Fruit fly (Drosophila melanogaster) whole organism, prepupa: ENCODE measurements around the gene CG12540.

ENCODE experiments used
- Blimp-1 ChIP-seq: fragments of 200-800 bp; sonication (Bioruptor generic); optimal IDR thresholded peaks from 3 replicates; lab custom pipeline; 2017; ENCODE audit warnings: missing biosample characterization, missing genetic modification characterization, mild to moderate bottlenecking, moderate library complexity, missing genetic modification reagents
- CG11294 ChIP-seq: fragments of 200-800 bp; sonication (Bioruptor generic); IDR thresholded peaks from 2 replicates; pipeline ENCODE4 v1.3.6; 2022; ENCODE audit warnings: missing biosample characterization, missing genetic modification characterization
- CG11762 ChIP-seq: fragments of 200-800 bp; sonication (Bioruptor generic); optimal IDR thresholded peaks from 3 replicates; lab custom pipeline; 2016; ENCODE audit warnings: missing biosample characterization, missing genetic modification characterization; ENCODE audit not compliant: insufficient read depth
- CG11902 ChIP-seq: fragments of 200-800 bp; sonication (Bioruptor generic); optimal IDR thresholded peaks from 3 replicates; lab custom pipeline; 2016; ENCODE audit warnings: missing biosample characterization, missing genetic modification characterization
- CG15336 ChIP-seq: fragments of 200-800 bp; sonication (Bioruptor generic); IDR thresholded peaks from 2 replicates; pipeline ENCODE4 v1.3.6; 2022; ENCODE audit warnings: missing biosample characterization, missing genetic modification characterization
- CG16779 ChIP-seq: fragments of 200-800 bp; sonication (Bioruptor generic); optimal IDR thresholded peaks from 3 replicates; lab custom pipeline; 2017; ENCODE audit warnings: missing biosample characterization, mild to moderate bottlenecking, missing genetic modification characterization
- CG3032 ChIP-seq: fragments of 200-800 bp; optimal IDR thresholded peaks from 2 replicates; lab custom pipeline; 2019; ENCODE audit warnings: missing biosample characterization, mild to moderate bottlenecking, missing genetic modification characterization, moderate library complexity
- CG31627 ChIP-seq: fragments of 200-800 bp; sonication (Bioruptor generic); optimal IDR thresholded peaks from 3 replicates; lab custom pipeline; 2016; ENCODE audit warnings: missing biosample characterization, missing genetic modification characterization
- CG32006 ChIP-seq: fragments of 200-800 bp; sonication (Bioruptor generic); optimal IDR thresholded peaks from 3 replicates; lab custom pipeline; 2017; ENCODE audit warnings: missing biosample characterization, mild to moderate bottlenecking, missing genetic modification characterization
- CG34406 ChIP-seq: fragments of 200-800 bp; sonication (Bioruptor generic); optimal IDR thresholded peaks from 3 replicates; lab custom pipeline; 2016; ENCODE audit warnings: missing biosample characterization, missing genetic modification characterization
- CG3919 ChIP-seq: fragments of 200-800 bp; sonication (Bioruptor generic); optimal IDR thresholded peaks from 3 replicates; lab custom pipeline; 2016; ENCODE audit warnings: missing biosample characterization, missing genetic modification characterization
- CG4318 ChIP-seq: fragments of 200-800 bp; sonication (Bioruptor generic); optimal IDR thresholded peaks from 3 replicates; lab custom pipeline; 2017; ENCODE audit warnings: missing biosample characterization, mild to moderate bottlenecking, missing genetic modification characterization
- CG6163 ChIP-seq: fragments of 200-800 bp; sonication (Bioruptor generic); IDR thresholded peaks from 3 replicates; pipeline ENCODE4 v1.3.6; 2022; ENCODE audit warnings: missing biosample characterization, missing genetic modification characterization
- CG6276 ChIP-seq: fragments of 200-800 bp; sonication (Bioruptor generic); optimal IDR thresholded peaks from 2 replicates; lab custom pipeline; 2017; ENCODE audit warnings: missing biosample characterization, mild to moderate bottlenecking, missing genetic modification characterization
- CG6808 ChIP-seq: fragments of 200-800 bp; sonication (Bioruptor generic); optimal IDR thresholded peaks from 3 replicates; lab custom pipeline; 2017; ENCODE audit warnings: missing biosample characterization, missing genetic modification characterization, mild to moderate bottlenecking, moderate library complexity, missing genetic modification reagents
- CG7368 ChIP-seq: fragments of 200-800 bp; sonication (Bioruptor generic); optimal IDR thresholded peaks from 3 replicates; lab custom pipeline; 2016; ENCODE audit warnings: missing biosample characterization, missing genetic modification characterization
- CG8119 ChIP-seq: fragments of 200-800 bp; sonication (Bioruptor generic); IDR thresholded peaks from 3 replicates; pipeline ENCODE4 v1.3.6; 2022; ENCODE audit warnings: missing biosample characterization, missing genetic modification characterization
- CG8319 ChIP-seq: fragments of 200-800 bp; sonication (Bioruptor generic); optimal IDR thresholded peaks from 3 replicates; lab custom pipeline; 2016; ENCODE audit warnings: missing biosample characterization, missing genetic modification characterization
- CG9139 ChIP-seq: fragments of 200-800 bp; sonication (Bioruptor generic); optimal IDR thresholded peaks from 3 replicates; lab custom pipeline; 2017; ENCODE audit warnings: missing biosample characterization, mild to moderate bottlenecking, missing genetic modification characterization
- Eip75B ChIP-seq: fragments of 200-800 bp; sonication (Bioruptor generic); optimal IDR thresholded peaks from 3 replicates; lab custom pipeline; 2016; ENCODE audit warnings: missing biosample characterization, missing genetic modification characterization
- Eip78C ChIP-seq: fragments of 200-800 bp; sonication (Bioruptor generic); peaks from one replicate; lab custom pipeline; 2016; ENCODE audit warnings: missing biosample characterization, missing genetic modification characterization
- Eip93F ChIP-seq: fragments of 200-800 bp; sonication (Bioruptor generic); optimal IDR thresholded peaks from 2 replicates; lab custom pipeline; 2016; ENCODE audit warnings: missing biosample characterization, mild to moderate bottlenecking, missing genetic modification characterization
- Ets21C ChIP-seq: fragments of 200-800 bp; sonication (Bioruptor generic); optimal IDR thresholded peaks from 3 replicates; lab custom pipeline; 2016; ENCODE audit warnings: missing biosample characterization, missing genetic modification characterization
- Ets96B ChIP-seq: fragments of 200-800 bp; optimal IDR thresholded peaks from 2 replicates; lab custom pipeline; 2019; ENCODE audit warnings: missing biosample characterization, mild to moderate bottlenecking, missing genetic modification characterization, moderate library complexity
- Hr38 ChIP-seq: sonication (Bioruptor generic); optimal IDR thresholded peaks from 2 replicates; lab custom pipeline; 2016; ENCODE audit warnings: missing biosample characterization, missing genetic modification characterization
- Hr39 ChIP-seq: fragments of 200-800 bp; sonication (Bioruptor generic); optimal IDR thresholded peaks from 2 replicates; lab custom pipeline; 2016; ENCODE audit warnings: missing biosample characterization, missing genetic modification characterization
- Hr4 ChIP-seq: fragments of 200-800 bp; sonication (Bioruptor generic); optimal IDR thresholded peaks from 3 replicates; lab custom pipeline; 2016; ENCODE audit warnings: missing biosample characterization, missing genetic modification characterization
- Lpt ChIP-seq: fragments of 200-800 bp; sonication (Bioruptor generic); optimal IDR thresholded peaks from 3 replicates; lab custom pipeline; 2016; ENCODE audit warnings: missing biosample characterization, missing genetic modification characterization
- Met ChIP-seq: fragments of 200-800 bp; sonication (Bioruptor generic); optimal IDR thresholded peaks from 3 replicates; lab custom pipeline; 2016; ENCODE audit warnings: missing biosample characterization, missing genetic modification characterization
- Smox ChIP-seq: fragments of 200-800 bp; sonication (Bioruptor generic); optimal IDR thresholded peaks from 3 replicates; lab custom pipeline; 2016; ENCODE audit warnings: missing biosample characterization, missing genetic modification characterization
- Sox102F ChIP-seq: fragments of 200-800 bp; sonication (Bioruptor generic); optimal IDR thresholded peaks from 2 replicates; lab custom pipeline; 2016; ENCODE audit warnings: missing biosample characterization, mild to moderate bottlenecking, missing genetic modification characterization
- Sox15 ChIP-seq: fragments of 200-800 bp; sonication (Bioruptor generic); optimal IDR thresholded peaks from 3 replicates; lab custom pipeline; 2016; ENCODE audit warnings: missing biosample characterization, missing genetic modification characterization
- achi ChIP-seq: fragments of 200-800 bp; sonication (Bioruptor generic); optimal IDR thresholded peaks from 3 replicates; lab custom pipeline; 2016; ENCODE audit warnings: missing biosample characterization, missing genetic modification characterization
- acj6 ChIP-seq: fragments of 200-800 bp; sonication (Bioruptor generic); optimal IDR thresholded peaks from 3 replicates; lab custom pipeline; 2016; ENCODE audit warnings: missing biosample characterization, missing genetic modification characterization
- cyc ChIP-seq: fragments of 200-800 bp; sonication (Bioruptor generic); optimal IDR thresholded peaks from 3 replicates; lab custom pipeline; 2016; ENCODE audit warnings: missing biosample characterization, missing genetic modification characterization
- dac ChIP-seq: fragments of 200-800 bp; sonication (Bioruptor generic); optimal IDR thresholded peaks from 2 replicates; lab custom pipeline; 2017; ENCODE audit warnings: missing biosample characterization, mild to moderate bottlenecking, missing genetic modification characterization
- dsx ChIP-seq: fragments of 200-800 bp; optimal IDR thresholded peaks from 3 replicates; lab custom pipeline; 2019; ENCODE audit warnings: missing biosample characterization, mild to moderate bottlenecking, missing genetic modification characterization, moderate library complexity; ENCODE audit not compliant: poor library complexity, severe bottlenecking
- eg ChIP-seq: fragments of 200-800 bp; sonication (Bioruptor generic); IDR thresholded peaks from 3 replicates; pipeline ENCODE4 v1.3.6; 2022; ENCODE audit warnings: missing biosample characterization, missing genetic modification characterization
- esn ChIP-seq: fragments of 200-800 bp; sonication (Bioruptor generic); optimal IDR thresholded peaks from 2 replicates; lab custom pipeline; 2016; ENCODE audit warnings: missing biosample characterization, mild to moderate bottlenecking, missing genetic modification characterization, moderate library complexity
- fd59A ChIP-seq: fragments of 200-800 bp; sonication (Bioruptor generic); optimal IDR thresholded peaks from 2 replicates; lab custom pipeline; 2017; ENCODE audit warnings: missing biosample characterization, mild to moderate bottlenecking, missing genetic modification characterization, missing genetic modification reagents
- fd85E ChIP-seq: fragments of 200-800 bp; sonication (Bioruptor generic); optimal IDR thresholded peaks from 3 replicates; lab custom pipeline; 2016; ENCODE audit warnings: missing biosample characterization, missing genetic modification characterization
- lz ChIP-seq: fragments of 200-800 bp; sonication (Bioruptor generic); optimal IDR thresholded peaks from 3 replicates; lab custom pipeline; 2016; ENCODE audit warnings: missing biosample characterization, missing genetic modification characterization
- net ChIP-seq: fragments of 200-800 bp; sonication (Bioruptor generic); optimal IDR thresholded peaks from 3 replicates; lab custom pipeline; 2016; ENCODE audit warnings: missing biosample characterization, missing genetic modification characterization
- pdm3 ChIP-seq: fragments of 200-800 bp; sonication (Bioruptor generic); optimal IDR thresholded peaks from 3 replicates; lab custom pipeline; 2016; ENCODE audit warnings: missing biosample characterization, missing genetic modification characterization
- salr ChIP-seq, 2 experiments: fragments of 200-800 bp; sonication (Bioruptor generic); optimal IDR thresholded peaks; 3 replicates each; lab custom pipeline; 2016 to 2018; ENCODE audit warnings: missing biosample characterization in 2 of 2, missing genetic modification characterization in 2 of 2, mild to moderate bottlenecking in 1 of 2
- svp ChIP-seq: fragments of 200-800 bp; sonication (Bioruptor generic); peaks from one replicate; lab custom pipeline; 2016; ENCODE audit warnings: missing biosample characterization, missing genetic modification characterization

CG12540 gene

dm6 chrX:14481607-14482006 is 14.3 kb upstream of the CG12540 start (continued):
- peak; percentile 92 for TF ChIP-seq CG15336 (GFP tag; lab: Robert Waterston, UW)
- TF ChIP-seq CG16779 = peak; percentile 64
- peak; percentile 97 for TF ChIP-seq svp (GFP tag; lab: Kevin White, UChicago)
- peak; percentile 93 for TF ChIP-seq CG31627
- peak; percentile 82 for TF ChIP-seq Blimp-1 (GFP tag; lab: Kevin White, UChicago)
- peak; percentile 89 for TF ChIP-seq Smox (GFP tag; lab: Kevin White, UChicago)
- peak; percentile 92 for TF ChIP-seq esn (GFP tag; lab: Kevin White, UChicago)
- TF ChIP-seq Ets96B (tag; lab: Kevin White, UChicago) = peak; percentile 77
- peak; percentile 87 for TF ChIP-seq dac
- peak; percentile 93 for TF ChIP-seq lz (GFP tag; lab: Kevin White, UChicago)
- peak; percentile 75 for TF ChIP-seq CG11294 (GFP tag; lab: Robert Waterston, UW)
- TF ChIP-seq CG34406 (GFP tag; lab: Kevin White, UChicago) = peak; percentile 88
- TF ChIP-seq CG3032 (tag; lab: Kevin White, UChicago) = peak; percentile 80
- peak; percentile 94 for TF ChIP-seq cyc (GFP tag; lab: Kevin White, UChicago)
- TF ChIP-seq Eip93F = peak; percentile 73
- TF ChIP-seq CG32006 (GFP tag; lab: Kevin White, UChicago) = peak; percentile 93
- TF ChIP-seq achi (GFP tag; lab: Kevin White, UChicago) = peak; percentile 86
- TF ChIP-seq Eip75B = peak; percentile 87
- TF ChIP-seq CG3919 (GFP tag; lab: Kevin White, UChicago) = peak; percentile 91
- TF ChIP-seq salr (GFP tag; optimal IDR thresholded peaks at IDR 0.05; lab: Kevin White, UChicago) = peak; percentile 54 to 76
- peak; percentile 93 for TF ChIP-seq CG11902
- peak; percentile 64 for TF ChIP-seq fd59A (GFP tag; lab: Kevin White, UChicago)
- peak; percentile 93 for TF ChIP-seq Hr4
- peak; percentile 45 for TF ChIP-seq dsx (GFP tag; lab: Kevin White, UChicago)
- TF ChIP-seq net = peak; percentile 83
- peak; percentile 82 for TF ChIP-seq CG6276
- TF ChIP-seq pdm3 (GFP tag; lab: Kevin White, UChicago) = peak; percentile 92
- peak; percentile 69 for TF ChIP-seq fd85E
- peak; percentile 92 for TF ChIP-seq CG8119 (GFP tag; lab: Robert Waterston, UW)

dm6 chrX:14483521-14484031 is 12.4 kb upstream of the CG12540 start:
- peak; percentile 73 for TF ChIP-seq Hr39 (GFP tag; lab: Kevin White, UChicago)
- no peak for TF ChIP-seq Eip93F
- TF ChIP-seq salr (GFP tag; optimal IDR thresholded peaks at IDR 0.05; lab: Kevin White, UChicago) = peak in 1 of 2 experiments; percentile 76
- peak; percentile 71 for TF ChIP-seq Lpt (GFP tag; lab: Kevin White, UChicago)
- TF ChIP-seq CG3919 (GFP tag; lab: Kevin White, UChicago) = peak; percentile 81
- peak; percentile 87 for TF ChIP-seq CG34406 (GFP tag; lab: Kevin White, UChicago)
- 0 out of 3 replicates have a peak, but pooled peaks have one; percentile 17 for TF ChIP-seq eg (GFP tag; lab: Robert Waterston, UW)
- TF ChIP-seq CG6276 = peak; percentile 71
- peak; percentile 74 for TF ChIP-seq CG7368 (GFP tag; lab: Kevin White, UChicago)
- peak; percentile 2 for TF ChIP-seq dac
- TF ChIP-seq acj6 (GFP tag; lab: Kevin White, UChicago) = peak; percentile 81
- peak; percentile 97 for TF ChIP-seq Eip78C (GFP tag; lab: Kevin White, UChicago)
- peak; percentile 77 for TF ChIP-seq Sox102F (GFP tag; lab: Kevin White, UChicago)
- peak; percentile 2 for TF ChIP-seq CG9139 (GFP tag; lab: Kevin White, UChicago)
- peak; percentile 82 for TF ChIP-seq CG11762 (GFP tag; lab: Kevin White, UChicago)
- peak; percentile 5 for TF ChIP-seq dsx (GFP tag; lab: Kevin White, UChicago)
- TF ChIP-seq Met (GFP tag; lab: Kevin White, UChicago) = peak; percentile 84
- TF ChIP-seq CG8319 (GFP tag; lab: Kevin White, UChicago) = peak; percentile 78
- TF ChIP-seq Hr38 = no peak
- peak; percentile 78 for TF ChIP-seq Eip75B
- peak; percentile 81 for TF ChIP-seq Smox (GFP tag; lab: Kevin White, UChicago)
- peak; percentile 52 for TF ChIP-seq CG6808 (GFP tag; lab: Kevin White, UChicago)
- peak; percentile 48 for TF ChIP-seq fd85E
- TF ChIP-seq pdm3 (GFP tag; lab: Kevin White, UChicago) = peak; percentile 82
- TF ChIP-seq CG11294 (GFP tag; lab: Robert Waterston, UW) = no peak
- TF ChIP-seq CG32006 (GFP tag; lab: Kevin White, UChicago) = peak; percentile 86
- peak; percentile 87 for TF ChIP-seq achi (GFP tag; lab: Kevin White, UChicago)
- TF ChIP-seq CG8119 (GFP tag; lab: Robert Waterston, UW) = peak; percentile 83
- TF ChIP-seq CG6163 (GFP tag; lab: Robert Waterston, UW) = peak; percentile 60
- TF ChIP-seq lz (GFP tag; lab: Kevin White, UChicago) = peak; percentile 82
- TF ChIP-seq CG31627 = peak; percentile 75
- peak; percentile 88 for TF ChIP-seq svp (GFP tag; lab: Kevin White, UChicago)
- TF ChIP-seq Blimp-1 (GFP tag; lab: Kevin White, UChicago) = peak; percentile 84
- TF ChIP-seq Ets21C (GFP tag; lab: Kevin White, UChicago) = peak; percentile 70
- TF ChIP-seq fd59A (GFP tag; lab: Kevin White, UChicago) = peak; percentile 57
- TF ChIP-seq Sox15 (GFP tag; lab: Kevin White, UChicago) = peak; percentile 79
- peak; percentile 66 for TF ChIP-seq cyc (GFP tag; lab: Kevin White, UChicago)
- peak; percentile 76 for TF ChIP-seq CG4318 (GFP tag; lab: Kevin White, UChicago)
- TF ChIP-seq Ets96B (tag; lab: Kevin White, UChicago) = peak; percentile 50
